Fruit fly (Drosophila melanogaster) whole organism, embryonic: ENCODE data around the gene Oscillin.
A peak's percentile ranks its signal among the peaks of the same experiment; 100 is the strongest.

ENCODE experiments used
- ATbp ChIP-seq: fragments of 200-800 bp; sonication (Bioruptor generic); optimal IDR thresholded peaks from 2 replicates; lab custom pipeline; 2017; ENCODE audit warnings: missing biosample characterization, mild to moderate bottlenecking, missing genetic modification characterization, missing genetic modification reagents
- B-H2 ChIP-seq: fragments of 200-800 bp; sonication (Bioruptor generic); optimal IDR thresholded peaks from 2 replicates; lab custom pipeline; 2018; ENCODE audit warnings: missing biosample characterization, mild to moderate bottlenecking, missing genetic modification characterization
- CG1024 ChIP-seq: fragments of 200-800 bp; sonication (Bioruptor generic); IDR thresholded peaks from 2 replicates; pipeline ENCODE4 v1.3.6; 2022; ENCODE audit warnings: missing biosample characterization, missing genetic modification characterization
- CG10267 ChIP-seq: fragments of 200-800 bp; sonication (Bioruptor generic); optimal IDR thresholded peaks from 2 replicates; lab custom pipeline; 2018; ENCODE audit warnings: missing biosample characterization, mild to moderate bottlenecking, missing genetic modification characterization, moderate library complexity
- CG10462 ChIP-seq: fragments of 200-800 bp; sonication (Bioruptor generic); optimal IDR thresholded peaks from 2 replicates; lab custom pipeline; 2016; ENCODE audit warnings: missing biosample characterization, missing genetic modification characterization
- CG13894 ChIP-seq: fragments of 200-800 bp; sonication (Bioruptor generic); optimal IDR thresholded peaks from 3 replicates; lab custom pipeline; 2018; ENCODE audit warnings: missing biosample characterization, mild to moderate bottlenecking, missing genetic modification characterization, moderate library complexity
- CG15514 ChIP-seq: fragments of 200-800 bp; sonication (Bioruptor generic); optimal IDR thresholded peaks from 3 replicates; lab custom pipeline; 2017; ENCODE audit warnings: missing biosample characterization, missing genetic modification characterization, mild to moderate bottlenecking, moderate library complexity, missing genetic modification reagents
- CG1602 ChIP-seq: fragments of 200-800 bp; sonication (Bioruptor generic); optimal IDR thresholded peaks from 3 replicates; lab custom pipeline; 2016; ENCODE audit warnings: missing biosample characterization, missing genetic modification characterization
- CG16863 ChIP-seq: fragments of 200-800 bp; sonication (Bioruptor generic); optimal IDR thresholded peaks from 3 replicates; lab custom pipeline; 2016; ENCODE audit warnings: missing biosample characterization, missing genetic modification characterization
- CG18476 ChIP-seq: fragments of 200-800 bp; sonication (Bioruptor generic); optimal IDR thresholded peaks from 2 replicates; lab custom pipeline; 2016; ENCODE audit warnings: missing biosample characterization, mild to moderate bottlenecking, missing genetic modification characterization
- CG18764 ChIP-seq: fragments of 200-800 bp; sonication (Bioruptor generic); optimal IDR thresholded peaks from 3 replicates; lab custom pipeline; 2016; ENCODE audit warnings: missing biosample characterization, missing genetic modification characterization
- CG2712 ChIP-seq: fragments of 200-800 bp; optimal IDR thresholded peaks from 3 replicates; lab custom pipeline; 2019; ENCODE audit warnings: missing biosample characterization, mild to moderate bottlenecking, missing genetic modification characterization, moderate library complexity
- CG30403 ChIP-seq: fragments of 200-800 bp; sonication (Bioruptor generic); optimal IDR thresholded peaks from 3 replicates; lab custom pipeline; 2016; ENCODE audit warnings: missing biosample characterization, missing genetic modification characterization
- CG3065 ChIP-seq: fragments of 200-800 bp; sonication (Bioruptor generic); optimal IDR thresholded peaks from 2 replicates; lab custom pipeline; 2016; ENCODE audit warnings: missing biosample characterization, missing genetic modification characterization
- CG31224 ChIP-seq: fragments of 200-800 bp; sonication (Bioruptor generic); IDR thresholded peaks from 2 replicates; pipeline ENCODE4 v1.3.6; 2022; ENCODE audit warnings: missing biosample characterization, missing genetic modification characterization
- CG31441 ChIP-seq: fragments of 200-800 bp; sonication (Bioruptor generic); IDR thresholded peaks from 2 replicates; pipeline ENCODE4 v1.3.6; 2022; ENCODE audit warnings: missing biosample characterization, missing genetic modification characterization
- CG34376 ChIP-seq: fragments of 200-800 bp; sonication (Bioruptor generic); optimal IDR thresholded peaks from 2 replicates; lab custom pipeline; 2018; ENCODE audit warnings: missing biosample characterization, mild to moderate bottlenecking, missing genetic modification characterization
- CG3847 ChIP-seq: fragments of 200-800 bp; sonication (Bioruptor generic); IDR thresholded peaks from 2 replicates; pipeline ENCODE4 v1.3.6; 2022; ENCODE audit warnings: missing biosample characterization, missing genetic modification characterization
- CG4820 ChIP-seq: fragments of 200-800 bp; sonication (Bioruptor generic); optimal IDR thresholded peaks from 3 replicates; lab custom pipeline; 2016; ENCODE audit warnings: missing biosample characterization, missing genetic modification characterization
- CG7745 ChIP-seq: fragments of 200-800 bp; sonication (Bioruptor generic); optimal IDR thresholded peaks from 2 replicates; lab custom pipeline; 2018; ENCODE audit warnings: missing biosample characterization, mild to moderate bottlenecking, missing genetic modification characterization, moderate library complexity
- CG8290 ChIP-seq, 3 experiments: fragments of 200-800 bp; sonication (Bioruptor generic); optimal IDR thresholded peaks; 2 replicates each; lab custom pipeline; 2016 to 2019; ENCODE audit warnings: missing biosample characterization in 3 of 3, missing genetic modification characterization in 3 of 3, mild to moderate bottlenecking in 2 of 3, moderate library complexity in 1 of 3
- CG8359 ChIP-seq: fragments of 200-800 bp; sonication (Bioruptor generic); optimal IDR thresholded peaks from 2 replicates; lab custom pipeline; 2017; ENCODE audit warnings: missing biosample characterization, mild to moderate bottlenecking, missing genetic modification characterization, borderline replicate concordance
- CG8388 ChIP-seq: fragments of 200-800 bp; sonication (Bioruptor generic); optimal IDR thresholded peaks from 2 replicates; lab custom pipeline; 2019; ENCODE audit warnings: missing biosample characterization, mild to moderate bottlenecking, missing genetic modification characterization, moderate library complexity
- E2f1 ChIP-seq: fragments of 200-800 bp; sonication (Bioruptor generic); IDR thresholded peaks from 2 replicates; pipeline ENCODE4 v1.3.6; 2022; ENCODE audit warnings: missing biosample characterization, missing genetic modification characterization
- E2f2 ChIP-seq: fragments of 200-800 bp; sonication (Bioruptor generic); IDR thresholded peaks from 2 replicates; pipeline ENCODE4 v1.3.6; 2022; ENCODE audit warnings: missing biosample characterization, missing genetic modification characterization
- HLH4C ChIP-seq: fragments of 200-800 bp; sonication (Bioruptor generic); IDR thresholded peaks from 3 replicates; pipeline ENCODE4 v1.3.6; 2022; ENCODE audit warnings: missing biosample characterization, missing genetic modification characterization; ENCODE audit not compliant: partially characterized antibody
- Hr51 ChIP-seq, 2 experiments: fragments of 200-800 bp; sonication (Bioruptor generic); optimal IDR thresholded peaks; 2 replicates in 1 of 2; 3 replicates in 1 of 2; lab custom pipeline; 2016 to 2018; ENCODE audit warnings: missing biosample characterization in 2 of 2, missing genetic modification characterization in 2 of 2, mild to moderate bottlenecking in 1 of 2, moderate library complexity in 1 of 2
- Med ChIP-seq: fragments of 200-800 bp; sonication (Bioruptor generic); peaks from one replicate; lab custom pipeline; 2016; ENCODE audit warnings: missing biosample characterization, missing genetic modification characterization, mild to moderate bottlenecking, inconsistent platforms, moderate library complexity
- Myb ChIP-seq: fragments of 200-800 bp; sonication (Bioruptor generic); optimal IDR thresholded peaks from 2 replicates; lab custom pipeline; 2016; ENCODE audit warnings: missing biosample characterization, missing genetic modification characterization
- NfI ChIP-seq: fragments of 200-800 bp; sonication (Bioruptor generic); optimal IDR thresholded peaks from 3 replicates; lab custom pipeline; 2018; ENCODE audit warnings: missing biosample characterization, mild to moderate bottlenecking, missing genetic modification characterization, moderate library complexity
- Optix ChIP-seq: fragments of 200-800 bp; sonication (Bioruptor generic); IDR thresholded peaks from 3 replicates; pipeline ENCODE4 v1.3.6; 2022; ENCODE audit warnings: missing biosample characterization, missing genetic modification characterization
- Sox100B ChIP-seq: fragments of 200-800 bp; sonication (Bioruptor generic); optimal IDR thresholded peaks from 3 replicates; lab custom pipeline; 2018; ENCODE audit warnings: missing biosample characterization, mild to moderate bottlenecking, missing genetic modification characterization
- Sry-β ChIP-seq: fragments of 200-800 bp; sonication (Bioruptor generic); optimal IDR thresholded peaks from 2 replicates; lab custom pipeline; 2018; ENCODE audit warnings: missing biosample characterization, mild to moderate bottlenecking, missing genetic modification characterization, moderate library complexity
- ash1 ChIP-seq: fragments of 200-800 bp; sonication (Bioruptor generic); optimal IDR thresholded peaks from 2 replicates; lab custom pipeline; 2018; ENCODE audit warnings: missing biosample characterization, mild to moderate bottlenecking, missing genetic modification characterization
- croc ChIP-seq: fragments of 200-800 bp; sonication (Bioruptor generic); conservative IDR thresholded peaks from 3 replicates; pipeline ENCODE4 v1.3.6; 2022; ENCODE audit warnings: missing biosample characterization, missing genetic modification characterization
- crp ChIP-seq, 2 experiments: fragments of 200-800 bp; sonication (Bioruptor generic); optimal IDR thresholded peaks; 2 replicates in 1 of 2; 3 replicates in 1 of 2; lab custom pipeline; 2017; ENCODE audit warnings: missing biosample characterization in 2 of 2, missing genetic modification characterization in 2 of 2, mild to moderate bottlenecking in 1 of 2, moderate library complexity in 1 of 2
- fd102C ChIP-seq: fragments of 200-800 bp; sonication (Bioruptor generic); optimal IDR thresholded peaks from 2 replicates; lab custom pipeline; 2018; ENCODE audit warnings: missing biosample characterization, mild to moderate bottlenecking, missing genetic modification characterization, moderate library complexity
- grau ChIP-seq: fragments of 200-800 bp; optimal IDR thresholded peaks from 3 replicates; lab custom pipeline; 2019; ENCODE audit warnings: missing biosample characterization, mild to moderate bottlenecking, missing genetic modification characterization, moderate library complexity
- jumu ChIP-seq: fragments of 200-800 bp; sonication (Bioruptor generic); optimal IDR thresholded peaks from 3 replicates; lab custom pipeline; 2016; ENCODE audit warnings: missing biosample characterization, missing genetic modification characterization
- lbe ChIP-seq: fragments of 200-800 bp; sonication (Bioruptor generic); optimal IDR thresholded peaks from 2 replicates; lab custom pipeline; 2016; ENCODE audit warnings: missing biosample characterization, mild to moderate bottlenecking, missing genetic modification characterization
- lilli ChIP-seq: fragments of 200-800 bp; sonication (Bioruptor generic); optimal IDR thresholded peaks from 3 replicates; lab custom pipeline; 2016; ENCODE audit warnings: missing biosample characterization, missing genetic modification characterization
- nerfin-1 ChIP-seq: fragments of 200-800 bp; sonication (Bioruptor generic); optimal IDR thresholded peaks from 3 replicates; lab custom pipeline; 2019; ENCODE audit warnings: missing biosample characterization, mild to moderate bottlenecking, missing genetic modification characterization, moderate library complexity
- org-1 ChIP-seq: fragments of 200-800 bp; sonication (Bioruptor generic); optimal IDR thresholded peaks from 2 replicates; lab custom pipeline; 2017; ENCODE audit warnings: missing biosample characterization, missing genetic modification characterization
- prd ChIP-seq, 3 experiments: fragments of >200 bp in 2 of 3; fragments of 200-800 bp in 1 of 3; sonication (Bioruptor generic) in 1 of 3; optimal IDR thresholded peaks in 2 of 3; IDR thresholded peaks in 1 of 3; 2 replicates in 2 of 3; 3 replicates in 1 of 3; pipeline versions ENCODE4 v1.3.6 to Lab custom; 2017 to 2022; ENCODE audit warnings: missing biosample characterization in 1 of 3, missing genetic modification characterization in 1 of 3
- psq ChIP-seq: fragments of 200-800 bp; sonication (Bioruptor generic); optimal IDR thresholded peaks from 2 replicates; lab custom pipeline; 2017; ENCODE audit warnings: missing biosample characterization, missing genetic modification characterization
- sens ChIP-seq: fragments of 200-800 bp; sonication (Bioruptor generic); peaks from one replicate; lab custom pipeline; 2016; ENCODE audit warnings: missing biosample characterization, missing genetic modification characterization
- slou ChIP-seq: fragments of 200-800 bp; sonication (Bioruptor generic); optimal IDR thresholded peaks from 3 replicates; lab custom pipeline; 2016; ENCODE audit warnings: missing biosample characterization, missing genetic modification characterization
- stc ChIP-seq: fragments of 200-800 bp; sonication (Bioruptor generic); IDR thresholded peaks from 2 replicates; pipeline ENCODE4 v1.3.6; 2022; ENCODE audit warnings: missing biosample characterization, missing genetic modification characterization
- z ChIP-seq: fragments of 200-800 bp; sonication (Bioruptor generic); IDR thresholded peaks from 3 replicates; pipeline ENCODE4 v1.3.6; 2022; ENCODE audit warnings: missing biosample characterization, missing genetic modification characterization

Gene Oscillin

dm6 chr2L:5519846-5520384 lies 27.0 kb upstream of the Oscillin start, which contains the start of the genes CG7382 and cl (continued):
- TF ChIP-seq CG34376 (GFP tag; lab: Kevin White, UChicago) = peak; percentile 33
- peak; percentile 22; the same call in 1 of the 2 replicates for TF ChIP-seq E2f2 (GFP tag; lab: Robert Waterston, UW)
- no peak for TF ChIP-seq CG16863 (GFP tag; lab: Kevin White, UChicago)
- no peak for TF ChIP-seq CG3065 (GFP tag; lab: Kevin White, UChicago)
- peak; percentile 66 for TF ChIP-seq grau (tag; lab: Kevin White, UChicago)
- no peak for TF ChIP-seq croc
- peak; percentile 64 for TF ChIP-seq CG10267 (tag; lab: Kevin White, UChicago)
- no peak for TF ChIP-seq ash1 (GFP tag; lab: Kevin White, UChicago)
- peak; percentile 98 for TF ChIP-seq Sry-β
- TF ChIP-seq E2f1 (GFP tag; lab: Robert Waterston, UW) = no peak
- TF ChIP-seq slou = peak; percentile 23
- no peak for TF ChIP-seq CG10462
- no peak for TF ChIP-seq fd102C (GFP tag; lab: Kevin White, UChicago)
- TF ChIP-seq CG18764 (GFP tag; lab: Kevin White, UChicago) = no peak
- peak; percentile 41 for TF ChIP-seq CG13894
- peak; percentile 43 for TF ChIP-seq NfI (GFP tag; lab: Kevin White, UChicago)
- peak; percentile 46 for TF ChIP-seq sens
- TF ChIP-seq z = no peak
- TF ChIP-seq CG31441 (GFP tag; lab: Robert Waterston, UW) = peak; percentile 61; the same call in 1 of the 2 replicates
- peak; percentile 70 for TF ChIP-seq CG30403 (GFP tag; lab: Kevin White, UChicago)
- peak; percentile 16 for TF ChIP-seq CG18476
- TF ChIP-seq nerfin-1 (tag; lab: Kevin White, UChicago) = peak; percentile 46
- TF ChIP-seq lbe (GFP tag; lab: Kevin White, UChicago) = no peak
- TF ChIP-seq CG7745 (tag; lab: Kevin White, UChicago) = no peak
- TF ChIP-seq CG3847 = peak; percentile 69
- TF ChIP-seq CG1602 (GFP tag; lab: Kevin White, UChicago) = peak; percentile 12
- TF ChIP-seq Optix (GFP tag; lab: Robert Waterston, UW) = no peak
- TF ChIP-seq HLH4C (GFP tag; lab: Robert Waterston, UW) = no peak
- peak; percentile 28 for TF ChIP-seq B-H2 (GFP tag; lab: Kevin White, UChicago)
- TF ChIP-seq Myb = peak; percentile 10
- no peak for TF ChIP-seq CG8388 (GFP tag; lab: Kevin White, UChicago)
- TF ChIP-seq Hr51 (GFP tag; optimal IDR thresholded peaks at IDR 0.05; lab: Kevin White, UChicago) = peak in 1 of 2 experiments; percentile 54
- peak; percentile 33 for TF ChIP-seq CG4820
- no peak for TF ChIP-seq psq (GFP tag; lab: Kevin White, UChicago)
- peak; percentile 45 for TF ChIP-seq Med (GFP tag; lab: Kevin White, UChicago)
- TF ChIP-seq crp (GFP tag; optimal IDR thresholded peaks at IDR 0.05; lab: Kevin White, UChicago) = peak; percentile 60 to 94
- TF ChIP-seq CG8290 (GFP tag; optimal IDR thresholded peaks at IDR 0.05; lab: Kevin White, UChicago) = peak; percentile 46
- TF ChIP-seq CG8290 (tag; optimal IDR thresholded peaks at IDR 0.05; lab: Kevin White, UChicago) = no peak
- TF ChIP-seq org-1 (GFP tag; lab: Kevin White, UChicago) = no peak
- no peak for TF ChIP-seq prd (optimal IDR thresholded peaks at IDR 0.05; lab: Kevin White, UChicago)
- peak; percentile 27; the same call in 1 of the 3 replicates for TF ChIP-seq prd (GFP tag; IDR thresholded peaks at IDR 0.05; lab: Robert Waterston, UW)
- no peak for TF ChIP-seq CG8359 (GFP tag; lab: Kevin White, UChicago)
- TF ChIP-seq Sox100B (GFP tag; lab: Kevin White, UChicago) = peak; percentile 36
- TF ChIP-seq lilli (GFP tag; lab: Kevin White, UChicago) = peak; percentile 41
- no peak for TF ChIP-seq ATbp
- TF ChIP-seq CG31224 = no peak
- no peak for TF ChIP-seq stc (GFP tag; lab: Robert Waterston, UW)
- TF ChIP-seq CG15514 (GFP tag; lab: Kevin White, UChicago) = peak; percentile 41
- peak; percentile 62 for TF ChIP-seq CG2712 (tag; lab: Kevin White, UChicago)
- TF ChIP-seq jumu (GFP tag; lab: Kevin White, UChicago) = no peak
- TF ChIP-seq CG1024 (GFP tag; lab: Robert Waterston, UW) = no peak
